Worm (Caenorhabditis elegans) whole organism, L3 larva: ENCODE data around the gene T16G12.6.

ENCODE experiments used
- ZK546.5 ChIP-seq: sonication (generic microtip); optimal IDR thresholded peaks from 2 replicates; lab custom pipeline; 2017; ENCODE audit warnings: missing biosample characterization, missing genetic modification characterization
- aly-2 ChIP-seq: fragments of 150-350 bp; optimal IDR thresholded peaks from 2 replicates; lab custom pipeline; 2014; ENCODE audit warnings: missing biosample characterization, missing genetic modification characterization
- ama-1 ChIP-seq: fragments of 150-350 bp; optimal IDR thresholded peaks from 2 replicates; lab custom pipeline; 2018
- ceh-82 ChIP-seq: fragments of 150-350 bp; optimal IDR thresholded peaks from 2 replicates; lab custom pipeline; 2014; ENCODE audit warnings: missing biosample characterization, missing genetic modification characterization
- elt-1 ChIP-seq: fragments of 150-350 bp; optimal IDR thresholded peaks from 2 replicates; lab custom pipeline; 2014; ENCODE audit warnings: missing biosample characterization, missing genetic modification characterization
- elt-3 ChIP-seq, 3 experiments: fragments of 150-350 bp in 1 of 3; sonication (generic microtip) in 2 of 3; optimal IDR thresholded peaks; 2 replicates in 2 of 3; 4 replicates in 1 of 3; lab custom pipeline; 2014 to 2017; ENCODE audit warnings: missing biosample characterization in 3 of 3, missing genetic modification characterization in 3 of 3
- fos-1 ChIP-seq: fragments of 150-350 bp; optimal IDR thresholded peaks from 2 replicates; lab custom pipeline; 2014; ENCODE audit warnings: missing biosample characterization, missing genetic modification characterization
- jun-1 ChIP-seq: fragments of 150-350 bp; optimal IDR thresholded peaks from 2 replicates; lab custom pipeline; 2014; ENCODE audit warnings: missing biosample characterization, missing genetic modification reagents, missing genetic modification characterization
- nhr-28 ChIP-seq: fragments of 150-350 bp; optimal IDR thresholded peaks from 2 replicates; lab custom pipeline; 2014; ENCODE audit warnings: missing biosample characterization, missing genetic modification characterization
- pha-4 ChIP-seq: fragments of 150-350 bp; optimal IDR thresholded peaks from 2 replicates; lab custom pipeline; 2014; ENCODE audit warnings: missing biosample characterization, missing genetic modification reagents, missing genetic modification characterization
- skn-1 ChIP-seq: fragments of 150-350 bp; optimal IDR thresholded peaks from 2 replicates; lab custom pipeline; 2014; ENCODE audit warnings: missing biosample characterization, missing genetic modification characterization
- snpc-4 ChIP-seq: fragments of 150-350 bp; optimal IDR thresholded peaks from 2 replicates; lab custom pipeline; 2014; ENCODE audit warnings: missing biosample characterization, missing genetic modification characterization
- unc-39 ChIP-seq: sonication (generic microtip); optimal IDR thresholded peaks from 4 replicates; lab custom pipeline; 2017; ENCODE audit warnings: missing biosample characterization, missing genetic modification characterization

DNA sequence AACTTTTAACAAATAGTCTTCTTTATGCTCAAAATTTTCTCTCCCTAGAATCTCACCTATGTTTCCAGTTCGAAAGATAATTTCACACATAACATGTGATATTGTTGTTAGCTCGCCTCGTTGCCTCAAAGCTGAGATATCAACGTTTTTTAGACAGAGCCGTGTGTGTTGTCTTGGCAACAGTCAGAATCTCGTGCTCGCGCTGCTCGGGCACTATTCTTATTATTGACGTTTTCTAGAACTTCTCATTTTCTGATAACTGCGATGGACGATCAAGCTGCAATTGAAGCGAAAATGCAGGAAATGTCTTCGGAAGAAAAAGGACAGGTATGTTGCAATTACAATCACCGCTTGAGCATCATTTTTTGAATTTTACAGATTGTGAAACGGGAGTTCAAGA is 33.6 kb upstream of the T16G12.6 start, which contains the start of gene xbx-3:
- TF ChIP-seq ZK546.5 (no peak), pha-4 (tag; lab: Kevin White, UChicago) (no peak), nhr-28 (tag; lab: Kevin White, UChicago) (no peak), elt-1 (tag; lab: Kevin White, UChicago) (no peak), unc-39 (tag; lab: Kevin White, UChicago) (no peak), jun-1 (tag; lab: Kevin White, UChicago) (no peak), snpc-4 (no peak), ama-1 (lab: Kevin White, UChicago) (no peak), aly-2 (tag; lab: Kevin White, UChicago) (no peak), ceh-82 (no peak), skn-1 (tag; lab: Kevin White, UChicago) (no peak), elt-3 (tag; optimal IDR thresholded peaks at IDR 0.05; lab: Kevin White, UChicago) (no peak), fos-1 (tag; lab: Kevin White, UChicago) (no peak)
